Worm (Caenorhabditis elegans) whole organism, late embryonic: ENCODE data around the gene dnj-10.

Source experiments
- K09A11.1 ChIP-seq: sonication (generic microtip); optimal IDR thresholded peaks from 2 replicates; lab custom pipeline; 2017; ENCODE audit warnings: antibody characterized with exemption, mild to moderate bottlenecking, missing genetic modification characterization, missing compliant biosample characterization; ENCODE audit not compliant: insufficient read depth
- ahr-1 ChIP-seq: sonication (generic microtip); optimal IDR thresholded peaks from 2 replicates; lab custom pipeline; 2016; ENCODE audit warnings: missing genetic modification characterization, missing compliant biosample characterization
- ceh-2 ChIP-seq: sonication (generic microtip); optimal IDR thresholded peaks from 2 replicates; lab custom pipeline; 2016; ENCODE audit warnings: missing genotype, missing genetic modification characterization, missing compliant biosample characterization
- dmd-4 ChIP-seq: sonication (generic microtip); optimal IDR thresholded peaks from 2 replicates; lab custom pipeline; 2016; ENCODE audit warnings: borderline replicate concordance, missing genetic modification characterization, missing compliant biosample characterization
- elt-2 ChIP-seq: sonication (generic microtip); optimal IDR thresholded peaks from 2 replicates; lab custom pipeline; 2016; ENCODE audit warnings: missing genetic modification reagents, missing genetic modification characterization, missing compliant biosample characterization
- ets-4 ChIP-seq: sonication (generic microtip); optimal IDR thresholded peaks from 2 replicates; lab custom pipeline; 2016; ENCODE audit warnings: missing genetic modification characterization, missing compliant biosample characterization
- pax-1 ChIP-seq: fragments of 150-350 bp; optimal IDR thresholded peaks from 2 replicates; lab custom pipeline; 2014; ENCODE audit warnings: missing biosample characterization, missing genetic modification characterization
- sdc-2 ChIP-seq: sonication (generic microtip); optimal IDR thresholded peaks from 2 replicates; lab custom pipeline; 2016; ENCODE audit warnings: missing genotype, missing genetic modification characterization, missing compliant biosample characterization
- syd-9 ChIP-seq: sonication (generic microtip); optimal IDR thresholded peaks from 2 replicates; lab custom pipeline; 2016; ENCODE audit warnings: mild to moderate bottlenecking, missing genetic modification characterization, moderate library complexity, missing compliant biosample characterization
- tbx-2 ChIP-seq: sonication (generic microtip); optimal IDR thresholded peaks from 2 replicates; lab custom pipeline; 2016; ENCODE audit warnings: missing genetic modification characterization, missing compliant biosample characterization
- unc-86 ChIP-seq: sonication (generic microtip); optimal IDR thresholded peaks from 2 replicates; lab custom pipeline; 2016; ENCODE audit warnings: missing genetic modification characterization, missing compliant biosample characterization

- TF ChIP-seq dmd-4 (tag; lab: Kevin White, UChicago) (no peak), tbx-2 (tag; lab: Kevin White, UChicago) (no peak), ets-4 (no peak), K09A11.1 (tag; lab: Kevin White, UChicago) (no peak), pax-1 (tag; lab: Kevin White, UChicago) (no peak), elt-2 (tag; lab: Kevin White, UChicago) (no peak), sdc-2 (tag; lab: Kevin White, UChicago) (no peak), ahr-1 (tag; lab: Kevin White, UChicago) (no peak), syd-9 (tag; lab: Kevin White, UChicago) (no peak), unc-86 (tag; lab: Kevin White, UChicago) (no peak), ceh-2 (no peak)
Observed at ce11 chrIII:8590882-8591281, 40.1 kb upstream of the dnj-10 start, which contains the start of gene fipr-16.
